Worm (Caenorhabditis elegans): ENCODE measurements around the gene C27D9.2.

The C27D9.2 gene

ce11 chrII:4776933-4777332, 20.3 kb upstream of the C27D9.2 start, which contains the start of gene F26G1.11:
Gene F26G1.11 (plus strand): TSS chrII:4777137.
- TF ChIP-seq nhr-80 (tag; optimal IDR thresholded peaks at IDR 0.05) (peak; percentile 38), lin-26 (GFP tag; IDR thresholded peaks at IDR 0.05) (no peak), xnd-1 (tag; optimal IDR thresholded peaks at IDR 0.05) (no peak)

ce11 chrII:4775802-4776201, 19.2 kb upstream of the C27D9.2 start:
- TF ChIP-seq attf-3 (GFP tag; conservative IDR thresholded peaks at IDR 0.05), result no peak
- TF ChIP-seq hrde-1 (tag; optimal IDR thresholded peaks at IDR 0.05; ENCODE audit: borderline replicate concordance), result no peak
- no peak for TF ChIP-seq snpc-4 (GFP tag; optimal IDR thresholded peaks at IDR 0.05)
- TF ChIP-seq snpc-4 (tag; optimal IDR thresholded peaks at IDR 0.05), result no peak
- TF ChIP-seq T07F8.4 (tag; optimal IDR thresholded peaks at IDR 0.05), result no peak
- TF ChIP-seq hmg-1.2 (GFP tag; IDR thresholded peaks at IDR 0.05), result no peak

- no peak for TF ChIP-seq ztf-22 (GFP tag; optimal IDR thresholded peaks at IDR 0.05)
- no peak for TF ChIP-seq ztf-28 (GFP tag; IDR thresholded peaks at IDR 0.05)
- TF ChIP-seq rcor-1 (GFP tag; IDR thresholded peaks at IDR 0.05), result no peak
- TF ChIP-seq unc-62 (GFP tag; optimal IDR thresholded peaks at IDR 0.05), result no peak
- TF ChIP-seq C17E4.6 (GFP tag; IDR thresholded peaks at IDR 0.05), result no peak
- no peak for TF ChIP-seq B0336.3 (GFP tag; IDR thresholded peaks at IDR 0.05)
- TF ChIP-seq madf-6 (GFP tag; IDR thresholded peaks at IDR 0.05), result no peak
- no peak for TF ChIP-seq madf-8 (GFP tag; conservative IDR thresholded peaks at IDR 0.05)
- TF ChIP-seq attf-3 (GFP tag; conservative IDR thresholded peaks at IDR 0.05), result no peak
- TF ChIP-seq ama-1 (optimal IDR thresholded peaks at IDR 0.05), result no peak
- TF ChIP-seq ama-1 (GFP tag; optimal IDR thresholded peaks at IDR 0.05), result no peak
- no peak for TF ChIP-seq lin-26 (GFP tag; IDR thresholded peaks at IDR 0.05)
- no peak for TF ChIP-seq lir-1 (GFP tag; conservative IDR thresholded peaks at IDR 0.05)
- no peak for TF ChIP-seq mxl-1 (tag; optimal IDR thresholded peaks at IDR 0.05)
These were observed 17.3 kb upstream of the C27D9.2 start, which contains the start of the genes F26G1.9 and F26G1.10 for ce11 chrII:4773891-4774432. Gene F26G1.9 (minus strand): TSS chrII:4773991. Gene F26G1.10 (plus strand): TSS chrII:4774382.

- TF ChIP-seq chd-7 (tag; optimal IDR thresholded peaks at IDR 0.05), result no peak
- no peak for TF ChIP-seq ztf-28 (GFP tag; IDR thresholded peaks at IDR 0.05)
- no peak for TF ChIP-seq mes-4 (tag; optimal IDR thresholded peaks at IDR 0.05)
- TF ChIP-seq pbrm-1 (GFP tag; IDR thresholded peaks at IDR 0.05), result no peak
- TF ChIP-seq madf-3 (GFP tag; IDR thresholded peaks at IDR 0.05), result no peak
- TF ChIP-seq bed-2 (GFP tag; IDR thresholded peaks at IDR 0.05), result no peak
- no peak for TF ChIP-seq sptf-2 (GFP tag; optimal IDR thresholded peaks at IDR 0.05)
- TF ChIP-seq ceh-58 (GFP tag; IDR thresholded peaks at IDR 0.05), result no peak
- no peak for TF ChIP-seq ets-4 (GFP tag; optimal IDR thresholded peaks at IDR 0.05)
- TF ChIP-seq F22D6.2 (tag; optimal IDR thresholded peaks at IDR 0.05), result no peak
- no peak for TF ChIP-seq nhr-80 (tag; optimal IDR thresholded peaks at IDR 0.05)
- no peak for TF ChIP-seq ceh-27 (GFP tag; optimal IDR thresholded peaks at IDR 0.05)
- TF ChIP-seq Y53F4B.3 (GFP tag; IDR thresholded peaks at IDR 0.05), result no peak
These were observed 15.8 kb upstream of the C27D9.2 start for ce11 chrII:4772441-4772840.

- no peak for TF ChIP-seq atf-7 (tag; optimal IDR thresholded peaks at IDR 0.05)
- no peak for TF ChIP-seq rpc-1 (optimal IDR thresholded peaks at IDR 0.05)
- TF ChIP-seq rpc-1 (tag; optimal IDR thresholded peaks at IDR 0.05), result no peak
- no peak for TF ChIP-seq hrde-1 (tag; optimal IDR thresholded peaks at IDR 0.05; ENCODE audit: borderline replicate concordance)
- TF ChIP-seq aptf-2 (GFP tag; conservative IDR thresholded peaks at IDR 0.05), result no peak
- TF ChIP-seq lin-54 (GFP tag; optimal IDR thresholded peaks at IDR 0.05), result no peak
- TF ChIP-seq C17E4.6 (GFP tag; IDR thresholded peaks at IDR 0.05), result no peak
- no peak for TF ChIP-seq lin-26 (GFP tag; IDR thresholded peaks at IDR 0.05)
- TF ChIP-seq ceh-58 (GFP tag; IDR thresholded peaks at IDR 0.05), result no peak
- TF ChIP-seq F39B2.1 (GFP tag; IDR thresholded peaks at IDR 0.05), result no peak
- no peak for TF ChIP-seq die-1 (tag; optimal IDR thresholded peaks at IDR 0.05)
- no peak for TF ChIP-seq aptf-3 (GFP tag; IDR thresholded peaks at IDR 0.05)
- TF ChIP-seq B0336.3 (GFP tag; IDR thresholded peaks at IDR 0.05), result no peak
- no peak for TF ChIP-seq ceh-100 (GFP tag; IDR thresholded peaks at IDR 0.05)
- TF ChIP-seq zim-3 (tag; optimal IDR thresholded peaks at IDR 0.05), result no peak
- no peak for TF ChIP-seq attf-6 (GFP tag; IDR thresholded peaks at IDR 0.05)
- TF ChIP-seq ZK185.1 (tag; optimal IDR thresholded peaks at IDR 0.05; ENCODE audit: poor library complexity, severe bottlenecking), result no peak
These were observed 14.6 kb upstream of the C27D9.2 start, which contains the start of gene F26G1.5 for ce11 chrII:4771282-4771681. Gene F26G1.5 (minus strand): TSS chrII:4771382.
